Worm (Caenorhabditis elegans) whole organism, L2 larva: Measurements from ENCODE around the gene nspe-8.

Experiments used
- F13H6.1 ChIP-seq: sonication (generic microtip); optimal IDR thresholded peaks from 2 replicates; lab custom pipeline; 2016; ENCODE audit warnings: missing genetic modification characterization, missing compliant biosample characterization
- R02D3.7 ChIP-seq: fragments of 150-350 bp; optimal IDR thresholded peaks from 2 replicates; lab custom pipeline; 2014; ENCODE audit warnings: missing biosample characterization, missing genetic modification characterization
- ZK546.5 ChIP-seq: sonication (generic microtip); optimal IDR thresholded peaks from 2 replicates; lab custom pipeline; 2017; ENCODE audit warnings: missing biosample characterization, missing genetic modification characterization
- alr-1 ChIP-seq: fragments of 150-350 bp; optimal IDR thresholded peaks from 2 replicates; lab custom pipeline; 2014; ENCODE audit warnings: missing biosample characterization, missing genetic modification characterization
- aly-2 ChIP-seq: fragments of 150-350 bp; optimal IDR thresholded peaks from 2 replicates; lab custom pipeline; 2014; ENCODE audit warnings: missing biosample characterization, missing genetic modification characterization
- ama-1 ChIP-seq: fragments of 150-350 bp; optimal IDR thresholded peaks from 2 replicates; lab custom pipeline; 2018; ENCODE audit warnings: inconsistent platforms
- blmp-1 ChIP-seq: sonication (generic microtip); optimal IDR thresholded peaks from 2 replicates; lab custom pipeline; 2017; ENCODE audit warnings: missing genetic modification characterization, mild to moderate bottlenecking, missing compliant biosample characterization, antibody characterized with exemption, moderate library complexity; ENCODE audit not compliant: insufficient read depth
- ceh-82 ChIP-seq: fragments of 150-350 bp; optimal IDR thresholded peaks from 2 replicates; lab custom pipeline; 2014; ENCODE audit warnings: missing biosample characterization, missing genetic modification characterization
- crh-2 ChIP-seq: sonication (generic microtip); optimal IDR thresholded peaks from 2 replicates; lab custom pipeline; 2017; ENCODE audit warnings: missing biosample characterization, missing genetic modification characterization
- dmd-4 ChIP-seq: sonication (generic microtip); optimal IDR thresholded peaks from 2 replicates; lab custom pipeline; 2017; ENCODE audit warnings: missing biosample characterization, missing genetic modification characterization
- elt-3 ChIP-seq: sonication (generic microtip); optimal IDR thresholded peaks from 2 replicates; lab custom pipeline; 2017; ENCODE audit warnings: missing biosample characterization, missing genetic modification characterization
- fos-1 ChIP-seq: fragments of 150-350 bp; optimal IDR thresholded peaks from 2 replicates; lab custom pipeline; 2014; ENCODE audit warnings: missing biosample characterization, missing genetic modification characterization
- gmeb-1 ChIP-seq: fragments of 150-350 bp; optimal IDR thresholded peaks from 2 replicates; lab custom pipeline; 2014; ENCODE audit warnings: missing biosample characterization, missing genetic modification characterization
- lsy-2 ChIP-seq, 2 experiments: fragments of 150-350 bp in 1 of 2; sonication (generic microtip) in 1 of 2; optimal IDR thresholded peaks; 2 replicates each; lab custom pipeline; 2014 to 2017; ENCODE audit warnings: missing biosample characterization in 2 of 2, missing genetic modification characterization in 2 of 2
- mbf-1 ChIP-seq: sonication (generic microtip); optimal IDR thresholded peaks from 2 replicates; lab custom pipeline; 2017; ENCODE audit warnings: missing biosample characterization, missing genetic modification characterization
- mdl-1 ChIP-seq, 2 experiments: fragments of 150-350 bp in 1 of 2; sonication (generic microtip) in 1 of 2; optimal IDR thresholded peaks; 2 replicates each; lab custom pipeline; 2017; ENCODE audit warnings: missing biosample characterization in 2 of 2, missing genetic modification characterization in 2 of 2
- nhr-10 ChIP-seq: sonication (generic microtip); optimal IDR thresholded peaks from 2 replicates; lab custom pipeline; 2017; ENCODE audit warnings: missing biosample characterization, missing genetic modification characterization
- nhr-11 ChIP-seq: fragments of 150-350 bp; optimal IDR thresholded peaks from 2 replicates; lab custom pipeline; 2014; ENCODE audit warnings: missing biosample characterization, missing genetic modification characterization
- nhr-12 ChIP-seq: fragments of 150-350 bp; optimal IDR thresholded peaks from 2 replicates; lab custom pipeline; 2014; ENCODE audit warnings: missing biosample characterization, missing genetic modification characterization
- nhr-129 ChIP-seq: fragments of 150-350 bp; optimal IDR thresholded peaks from 2 replicates; lab custom pipeline; 2014; ENCODE audit warnings: missing biosample characterization, missing genetic modification characterization
- nhr-23 ChIP-seq: fragments of 150-350 bp; optimal IDR thresholded peaks from 2 replicates; lab custom pipeline; 2014; ENCODE audit warnings: missing biosample characterization, missing genetic modification reagents, missing genetic modification characterization
- nhr-237 ChIP-seq: fragments of 150-350 bp; optimal IDR thresholded peaks from 2 replicates; lab custom pipeline; 2014; ENCODE audit warnings: missing biosample characterization, missing genetic modification characterization
- nhr-25 ChIP-seq: fragments of 150-350 bp; sonication (generic microtip); optimal IDR thresholded peaks from 3 replicates; lab custom pipeline; 2014; ENCODE audit warnings: missing biosample characterization, missing genetic modification characterization
- nhr-77 ChIP-seq: fragments of 150-350 bp; optimal IDR thresholded peaks from 2 replicates; lab custom pipeline; 2014; ENCODE audit warnings: missing biosample characterization, missing genetic modification characterization
- peb-1 ChIP-seq: fragments of 150-350 bp; optimal IDR thresholded peaks from 2 replicates; lab custom pipeline; 2014; ENCODE audit warnings: missing biosample characterization, missing genetic modification characterization
- sem-4 ChIP-seq: fragments of 150-350 bp; optimal IDR thresholded peaks from 2 replicates; lab custom pipeline; 2014; ENCODE audit warnings: missing biosample characterization, missing genetic modification reagents, missing genetic modification characterization
- sma-9 ChIP-seq, 2 experiments: fragments of 150-350 bp in 1 of 2; sonication (generic microtip) in 1 of 2; optimal IDR thresholded peaks; 2 replicates each; lab custom pipeline; 2014 to 2016; ENCODE audit warnings: missing genetic modification characterization in 2 of 2, mild to moderate bottlenecking in 1 of 2, missing biosample characterization in 1 of 2, missing compliant biosample characterization in 1 of 2, missing genetic modification reagents in 1 of 2, moderate library complexity in 1 of 2
- snpc-4 ChIP-seq: fragments of 150-350 bp; optimal IDR thresholded peaks from 2 replicates; lab custom pipeline; 2014; ENCODE audit warnings: missing biosample characterization, missing genetic modification characterization
- unc-39 ChIP-seq: fragments of 150-350 bp; optimal IDR thresholded peaks from 2 replicates; lab custom pipeline; 2014; ENCODE audit warnings: missing biosample characterization, missing genetic modification characterization
- unc-55 ChIP-seq: fragments of 150-350 bp; sonication (generic microtip); optimal IDR thresholded peaks from 3 replicates; lab custom pipeline; 2014; ENCODE audit warnings: missing biosample characterization, missing genetic modification reagents, missing genetic modification characterization
- unc-62 ChIP-seq: fragments of 150-350 bp; optimal IDR thresholded peaks from 2 replicates; lab custom pipeline; 2014; ENCODE audit warnings: missing biosample characterization, missing genetic modification reagents, missing genetic modification characterization
- zag-1 ChIP-seq: fragments of 150-350 bp; optimal IDR thresholded peaks from 2 replicates; lab custom pipeline; 2014; ENCODE audit warnings: missing biosample characterization, missing genetic modification characterization
- ztf-11 ChIP-seq: sonication (generic microtip); optimal IDR thresholded peaks from 2 replicates; lab custom pipeline; 2017; ENCODE audit warnings: missing biosample characterization, missing genetic modification characterization
- ztf-4 ChIP-seq: fragments of 150-350 bp; optimal IDR thresholded peaks from 2 replicates; lab custom pipeline; 2014; ENCODE audit warnings: missing biosample characterization, missing genetic modification characterization

nspe-8 gene

ce11 chrII:12668874-12669273 is 47.1 kb upstream of the nspe-8 start:
- TF ChIP-seq F13H6.1 (tag; lab: Kevin White, UChicago) = no peak
- TF ChIP-seq mbf-1 = no peak
- TF ChIP-seq unc-55 = no peak
- no peak for TF ChIP-seq ama-1 (lab: Kevin White, UChicago)
- TF ChIP-seq sem-4 (tag; lab: Kevin White, UChicago) = no peak
- no peak for TF ChIP-seq R02D3.7
- TF ChIP-seq peb-1 (tag; lab: Kevin White, UChicago) = no peak
- no peak for TF ChIP-seq nhr-77 (tag; lab: Kevin White, UChicago)
- TF ChIP-seq dmd-4 = no peak
- no peak for TF ChIP-seq aly-2 (tag; lab: Kevin White, UChicago)
- TF ChIP-seq nhr-23 (tag; lab: Kevin White, UChicago) = no peak
- no peak for TF ChIP-seq ztf-4
- TF ChIP-seq ZK546.5 (tag; lab: Kevin White, UChicago) = no peak

ce11 chrII:12668148-12668547 is 46.4 kb upstream of the nspe-8 start:
- TF ChIP-seq ceh-82 (tag; lab: Kevin White, UChicago) = no peak
- no peak for TF ChIP-seq gmeb-1
- no peak for TF ChIP-seq lsy-2 (tag; optimal IDR thresholded peaks at IDR 0.05; lab: Kevin White, UChicago)
- TF ChIP-seq ztf-11 (tag; lab: Kevin White, UChicago) = no peak
- TF ChIP-seq crh-2 (tag; lab: Kevin White, UChicago) = no peak
- TF ChIP-seq unc-39 (tag; lab: Kevin White, UChicago) = no peak
- TF ChIP-seq nhr-10 (tag; lab: Kevin White, UChicago) = no peak
- TF ChIP-seq zag-1 (tag; lab: Kevin White, UChicago) = no peak
- no peak for TF ChIP-seq fos-1 (tag; lab: Kevin White, UChicago)
- TF ChIP-seq elt-3 (tag; lab: Kevin White, UChicago) = no peak
- TF ChIP-seq, all 48 proteins: peak for 0

ce11 chrII:12666042-12666441 is 44.3 kb upstream of the nspe-8 start:
- TF ChIP-seq elt-3 (tag; lab: Kevin White, UChicago) (no peak), mdl-1 (tag; optimal IDR thresholded peaks at IDR 0.05; lab: Kevin White, UChicago) (no peak), fos-1 (tag; lab: Kevin White, UChicago) (no peak), nhr-25 (tag; lab: Kevin White, UChicago) (no peak), ZK546.5 (tag; lab: Kevin White, UChicago) (no peak), nhr-129 (tag; lab: Kevin White, UChicago) (no peak)

- no peak for TF ChIP-seq dmd-4
- peak; percentile 35 for TF ChIP-seq zag-1 (tag; lab: Kevin White, UChicago)
- TF ChIP-seq lsy-2 (tag; optimal IDR thresholded peaks at IDR 0.05; lab: Kevin White, UChicago) = no peak
- peak; percentile 30 for TF ChIP-seq sma-9 (GFP tag; optimal IDR thresholded peaks at IDR 0.05; lab: Kevin White, UChicago)
- TF ChIP-seq sma-9 (tag; optimal IDR thresholded peaks at IDR 0.05; lab: Kevin White, UChicago) = no peak
Observed at ce11 chrII:12665019-12665418, 43.3 kb upstream of the nspe-8 start.

- TF ChIP-seq dmd-4 (no peak), sem-4 (tag; lab: Kevin White, UChicago) (no peak), nhr-11 (tag; lab: Kevin White, UChicago) (no peak), blmp-1 (tag; lab: Kevin White, UChicago) (no peak), lsy-2 (tag; optimal IDR thresholded peaks at IDR 0.05; lab: Kevin White, UChicago) (peak in 1 of 2 experiments; percentile 43), unc-39 (tag; lab: Kevin White, UChicago) (no peak), peb-1 (tag; lab: Kevin White, UChicago) (no peak), nhr-237 (no peak), unc-62 (no peak), crh-2 (tag; lab: Kevin White, UChicago) (no peak), nhr-129 (tag; lab: Kevin White, UChicago) (no peak), nhr-12 (tag; lab: Kevin White, UChicago) (no peak), snpc-4 (tag; lab: Kevin White, UChicago) (no peak), alr-1 (no peak), nhr-23 (tag; lab: Kevin White, UChicago) (no peak), unc-55 (peak; percentile 27), elt-3 (tag; lab: Kevin White, UChicago) (no peak), zag-1 (tag; lab: Kevin White, UChicago) (peak; percentile 47), nhr-77 (tag; lab: Kevin White, UChicago) (no peak), mbf-1 (no peak)
Observed at ce11 chrII:12661930-12662329, 40.2 kb upstream of the nspe-8 start.
